Fruit fly (Drosophila melanogaster): Measurements from ENCODE around the gene Brf.

DNA sequence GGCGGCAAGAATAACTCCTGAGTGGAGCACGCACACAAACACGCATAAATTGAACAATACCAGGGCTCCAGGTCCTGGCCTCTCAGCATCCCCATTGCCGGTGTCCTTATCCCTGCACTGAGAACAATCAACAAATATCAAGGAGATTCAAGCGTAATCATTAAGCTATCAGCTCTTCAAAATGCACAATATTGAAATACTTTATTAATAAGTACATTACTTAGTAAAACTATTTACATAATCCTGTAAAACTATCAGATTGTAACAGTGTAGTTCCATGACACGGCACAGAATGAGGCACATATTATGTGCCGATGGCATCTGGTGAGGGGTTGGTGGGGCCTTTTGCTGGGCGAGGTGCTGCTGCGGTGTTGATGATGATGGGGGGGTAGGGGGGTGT lies 20.0 kb downstream of the Brf start:
- TF ChIP-seq Six4 (GFP tag; optimal IDR thresholded peaks at IDR 0.05) (no peak), bcd (GFP tag; optimal IDR thresholded peaks at IDR 0.05) (peak; percentile 16), abd-A (tag; optimal IDR thresholded peaks at IDR 0.05) (peak; percentile 25), chif (GFP tag; optimal IDR thresholded peaks at IDR 0.05) (no peak), CG12744 (GFP tag; optimal IDR thresholded peaks at IDR 0.05) (no peak), CG34224 (GFP tag; IDR thresholded peaks at IDR 0.05; ENCODE audit: partially characterized antibody) (no peak), Med (GFP tag) (peak; percentile 82), Lpt (GFP tag; optimal IDR thresholded peaks at IDR 0.05) (no peak), sima (GFP tag; optimal IDR thresholded peaks at IDR 0.05) (no peak), pan (optimal IDR thresholded peaks at IDR 0.05) (no peak), pan (GFP tag; optimal IDR thresholded peaks at IDR 0.05 in 1 of 2, IDR thresholded peaks at IDR 0.05 in 1 of 2) (peak in 1 of 2 experiments; percentile 46), CG1233 (GFP tag; optimal IDR thresholded peaks at IDR 0.05) (no peak), cwo (GFP tag; optimal IDR thresholded peaks at IDR 0.05) (peak; percentile 48)
